Worm (Caenorhabditis elegans): ENCODE data around the gene Y55D5A.4.

The Y55D5A.4 gene

ce11 chrIII:2962878-2963540, 26.8 kb downstream of the Y55D5A.4 start:
- TF ChIP-seq ceh-28 (tag; optimal IDR thresholded peaks at IDR 0.05), result peak; percentile 96

ce11 chrIII:2961840-2962239, 28.0 kb downstream of the Y55D5A.4 start:
- TF ChIP-seq eor-1 (tag; optimal IDR thresholded peaks at IDR 0.05) (no peak), ceh-28 (tag; optimal IDR thresholded peaks at IDR 0.05) (peak; percentile 87), mdl-1 (tag; optimal IDR thresholded peaks at IDR 0.05) (no peak)

- TF ChIP-seq ceh-28 (tag; optimal IDR thresholded peaks at IDR 0.05), result peak; percentile 100
These were observed 29.0 kb downstream of the Y55D5A.4 start for ce11 chrIII:2960740-2961361.

ce11 chrIII:2952437-2952836, 37.4 kb downstream of the Y55D5A.4 start:
- no peak for TF ChIP-seq fkh-2 (tag; optimal IDR thresholded peaks at IDR 0.05)
- TF ChIP-seq fos-1 (tag; optimal IDR thresholded peaks at IDR 0.05), result no peak
- TF ChIP-seq snpc-4 (tag; optimal IDR thresholded peaks at IDR 0.05), result no peak
- TF ChIP-seq R02D3.7 (tag; optimal IDR thresholded peaks at IDR 0.05), result no peak
- no peak for TF ChIP-seq ama-1 (optimal IDR thresholded peaks at IDR 0.05)
- no peak for TF ChIP-seq tbx-2 (tag; optimal IDR thresholded peaks at IDR 0.05)
- no peak for TF ChIP-seq nhr-43 (tag; optimal IDR thresholded peaks at IDR 0.05; ENCODE audit: poor library complexity, severe bottlenecking)
- no peak for TF ChIP-seq eor-1 (tag; optimal IDR thresholded peaks at IDR 0.05)
- no peak for TF ChIP-seq nhr-12 (tag; optimal IDR thresholded peaks at IDR 0.05)
- no peak for TF ChIP-seq nhr-23 (tag; optimal IDR thresholded peaks at IDR 0.05)
- no peak for TF ChIP-seq nhr-237 (tag; optimal IDR thresholded peaks at IDR 0.05)
- no peak for TF ChIP-seq pha-4 (tag; optimal IDR thresholded peaks at IDR 0.05)
- TF ChIP-seq unc-62 (GFP tag; optimal IDR thresholded peaks at IDR 0.05), result no peak
- no peak for TF ChIP-seq hmg-11 (tag; optimal IDR thresholded peaks at IDR 0.05)
- TF ChIP-seq nhr-25 (tag; optimal IDR thresholded peaks at IDR 0.05), result no peak

- TF ChIP-seq nhr-77 (tag; optimal IDR thresholded peaks at IDR 0.05) (no peak), nhr-76 (tag; optimal IDR thresholded peaks at IDR 0.05) (no peak), unc-39 (tag; optimal IDR thresholded peaks at IDR 0.05) (no peak), jun-1 (tag; optimal IDR thresholded peaks at IDR 0.05) (peak; percentile 4), lsy-12 (tag; optimal IDR thresholded peaks at IDR 0.05) (no peak), elt-2 (tag; optimal IDR thresholded peaks at IDR 0.05) (peak; percentile 90), nfya-1 (tag; optimal IDR thresholded peaks at IDR 0.05; ENCODE audit: insufficient read depth) (peak; percentile 10), skn-1 (tag; optimal IDR thresholded peaks at IDR 0.05) (no peak), nhr-23 (tag; optimal IDR thresholded peaks at IDR 0.05) (peak; percentile 66), ZK546.5 (tag; optimal IDR thresholded peaks at IDR 0.05) (no peak), nhr-11 (tag; optimal IDR thresholded peaks at IDR 0.05) (no peak), mdl-1 (tag; optimal IDR thresholded peaks at IDR 0.05) (no peak), pqm-1 (tag; optimal IDR thresholded peaks at IDR 0.05) (peak; percentile 83), mml-1 (tag; optimal IDR thresholded peaks at IDR 0.05) (no peak), aly-2 (tag; optimal IDR thresholded peaks at IDR 0.05) (no peak), elt-3 (tag; optimal IDR thresholded peaks at IDR 0.05) (no peak), sea-2 (GFP tag; optimal IDR thresholded peaks at IDR 0.05) (no peak), ztf-4 (tag; optimal IDR thresholded peaks at IDR 0.05) (no peak), egl-5 (tag; optimal IDR thresholded peaks at IDR 0.05) (no peak), nhr-25 (tag; optimal IDR thresholded peaks at IDR 0.05) (peak; percentile 57), fkh-2 (tag; optimal IDR thresholded peaks at IDR 0.05) (no peak), ceh-28 (tag; optimal IDR thresholded peaks at IDR 0.05) (peak; percentile 47), ceh-82 (tag; optimal IDR thresholded peaks at IDR 0.05) (no peak), daf-12 (tag; optimal IDR thresholded peaks at IDR 0.05) (no peak), nhr-43 (tag; optimal IDR thresholded peaks at IDR 0.05; ENCODE audit: poor library complexity, severe bottlenecking) (no peak), tbx-2 (tag; optimal IDR thresholded peaks at IDR 0.05) (no peak)
These were observed 41.4 kb downstream of the Y55D5A.4 start for ce11 chrIII:2948310-2948961.
